Fruit fly (Drosophila melanogaster): ENCODE measurements around the gene spn-A.

The spn-A gene

dm6 chr3R:30101389-30101935, 45.6 kb upstream of the spn-A start (continued):
- peak; percentile 51 for TF ChIP-seq Met (GFP tag; optimal IDR thresholded peaks at IDR 0.05)
- TF ChIP-seq Ets21C (GFP tag; optimal IDR thresholded peaks at IDR 0.05), result no peak
- TF ChIP-seq fkh (GFP tag; optimal IDR thresholded peaks at IDR 0.05), result no peak
- TF ChIP-seq CG16779 (tag; optimal IDR thresholded peaks at IDR 0.05), result no peak
- TF ChIP-seq CG11902 (GFP tag; optimal IDR thresholded peaks at IDR 0.05), result no peak
- TF ChIP-seq OdsH (GFP tag; optimal IDR thresholded peaks at IDR 0.05), result peak; percentile 44
- peak; percentile 39 for TF ChIP-seq acj6 (GFP tag; optimal IDR thresholded peaks at IDR 0.05)
- TF ChIP-seq Smox (GFP tag; optimal IDR thresholded peaks at IDR 0.05), result no peak
- no peak for TF ChIP-seq net (GFP tag; optimal IDR thresholded peaks at IDR 0.05)
- TF ChIP-seq CG1621 (tag; optimal IDR thresholded peaks at IDR 0.05), result peak; percentile 21
- no peak for TF ChIP-seq fd59A (GFP tag; optimal IDR thresholded peaks at IDR 0.05)
- peak; percentile 10 for TF ChIP-seq CG34406 (GFP tag; optimal IDR thresholded peaks at IDR 0.05)
- peak; percentile 93 for TF ChIP-seq svp (GFP tag)
- peak in 1 of 2 experiments; percentile 40 for TF ChIP-seq salr (GFP tag; optimal IDR thresholded peaks at IDR 0.05)
- peak; percentile 25 for TF ChIP-seq CG8632 (GFP tag; optimal IDR thresholded peaks at IDR 0.05)
- peak; percentile 38; the same call in 1 of the 2 replicates for TF ChIP-seq Gug (GFP tag; IDR thresholded peaks at IDR 0.05)
- peak; percentile 62; the same call in 1 of the 2 replicates for TF ChIP-seq CG15336 (GFP tag; IDR thresholded peaks at IDR 0.05)
- TF ChIP-seq Ets96B (tag; optimal IDR thresholded peaks at IDR 0.05), result peak; percentile 27

DNA sequence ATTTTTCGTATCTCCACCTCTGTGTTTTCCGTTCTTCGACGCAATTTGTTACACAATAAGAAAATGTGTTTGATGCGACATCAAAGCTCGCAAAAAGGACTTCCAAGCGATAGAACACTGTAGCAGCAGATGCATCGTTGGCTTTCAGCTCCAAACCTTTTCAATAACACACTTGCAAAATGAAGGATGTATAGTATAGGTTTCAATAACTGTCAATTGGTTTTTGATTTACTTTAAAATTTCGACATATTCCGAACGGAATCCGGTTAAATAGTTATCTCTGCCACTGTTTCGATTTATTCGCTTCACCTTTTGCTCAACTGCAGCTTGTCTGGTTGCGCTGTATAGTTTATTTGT, 45.1 kb upstream of the spn-A start:
- TF ChIP-seq dac (GFP tag; optimal IDR thresholded peaks at IDR 0.05) (no peak), ss (GFP tag; optimal IDR thresholded peaks at IDR 0.05) (peak in 1 of 2 experiments; percentile 19), CG31627 (GFP tag; optimal IDR thresholded peaks at IDR 0.05) (peak; percentile 40), esn (GFP tag; optimal IDR thresholded peaks at IDR 0.05) (peak; percentile 49), Eip78C (GFP tag) (peak; percentile 76), CG3919 (GFP tag; optimal IDR thresholded peaks at IDR 0.05) (peak; percentile 41), Ets96B (tag; optimal IDR thresholded peaks at IDR 0.05) (peak; percentile 46), fd59A (GFP tag; optimal IDR thresholded peaks at IDR 0.05) (peak; percentile 50), fd85E (GFP tag; optimal IDR thresholded peaks at IDR 0.05) (no peak), CG9139 (GFP tag; optimal IDR thresholded peaks at IDR 0.05) (no peak), pdm3 (GFP tag; optimal IDR thresholded peaks at IDR 0.05) (peak; percentile 27), CG8632 (GFP tag; optimal IDR thresholded peaks at IDR 0.05) (peak; percentile 46), fkh (GFP tag; optimal IDR thresholded peaks at IDR 0.05) (no peak), CG6276 (GFP tag; optimal IDR thresholded peaks at IDR 0.05) (no peak), acj6 (GFP tag; optimal IDR thresholded peaks at IDR 0.05) (peak; percentile 37), CG34406 (GFP tag; optimal IDR thresholded peaks at IDR 0.05) (peak; percentile 4), eg (GFP tag; IDR thresholded peaks at IDR 0.05) (0 out of 3 replicates have a peak, but pooled peaks have one; percentile 52), salr (GFP tag; optimal IDR thresholded peaks at IDR 0.05) (peak; percentile 1 to 18), Hr4 (GFP tag; optimal IDR thresholded peaks at IDR 0.05) (no peak), Lpt (GFP tag; optimal IDR thresholded peaks at IDR 0.05) (no peak), CG11902 (GFP tag; optimal IDR thresholded peaks at IDR 0.05) (peak; percentile 1), Hr39 (GFP tag; optimal IDR thresholded peaks at IDR 0.05) (peak; percentile 44), CG7368 (GFP tag; optimal IDR thresholded peaks at IDR 0.05) (no peak), lz (GFP tag; optimal IDR thresholded peaks at IDR 0.05) (peak; percentile 40), CG16779 (tag; optimal IDR thresholded peaks at IDR 0.05) (no peak), CG6163 (GFP tag; IDR thresholded peaks at IDR 0.05) (no peak; the same call in 2 of the 3 replicates), Sox14 (GFP tag; optimal IDR thresholded peaks at IDR 0.05) (peak; percentile 38), Smox (GFP tag; optimal IDR thresholded peaks at IDR 0.05) (peak; percentile 44), Hr38 (GFP tag; optimal IDR thresholded peaks at IDR 0.05) (no peak), spab (GFP tag; optimal IDR thresholded peaks at IDR 0.05) (peak; percentile 42), CG15336 (GFP tag; IDR thresholded peaks at IDR 0.05) (no peak), Sox102F (GFP tag; optimal IDR thresholded peaks at IDR 0.05) (peak; percentile 44), Gug (GFP tag; IDR thresholded peaks at IDR 0.05) (no peak), CG6808 (GFP tag; optimal IDR thresholded peaks at IDR 0.05) (peak; percentile 54), net (GFP tag; optimal IDR thresholded peaks at IDR 0.05) (peak; percentile 9), CG6792 (GFP tag; optimal IDR thresholded peaks at IDR 0.05) (no peak), CG10631 (GFP tag; optimal IDR thresholded peaks at IDR 0.05) (peak; percentile 50), CG11294 (GFP tag; IDR thresholded peaks at IDR 0.05) (0 out of 2 replicates have a peak, but pooled peaks have one; percentile 6), CG32006 (GFP tag; optimal IDR thresholded peaks at IDR 0.05) (peak; percentile 13), Blimp-1 (GFP tag; optimal IDR thresholded peaks at IDR 0.05) (no peak), achi (GFP tag; optimal IDR thresholded peaks at IDR 0.05) (peak; percentile 48), CG10669 (GFP tag; optimal IDR thresholded peaks at IDR 0.05) (peak; percentile 50), CG11762 (GFP tag; optimal IDR thresholded peaks at IDR 0.05; ENCODE audit: insufficient read depth) (no peak)
